Fruit fly (Drosophila melanogaster) whole organism, embryonic: Measurements from ENCODE around the gene CG1136.
A peak's percentile ranks its signal among the peaks of the same experiment; 100 is the strongest.

Source experiments
- Antp ChIP-seq: fragments of 200-800 bp; sonication (Bioruptor generic); optimal IDR thresholded peaks from 3 replicates; lab custom pipeline; 2016; ENCODE audit warnings: missing biosample characterization, missing genetic modification characterization
- Atf6 ChIP-seq: fragments of 200-800 bp; sonication (Bioruptor generic); IDR thresholded peaks from 2 replicates; pipeline ENCODE4 v1.3.6; 2022; ENCODE audit warnings: missing biosample characterization, missing genetic modification characterization
- CG10267 ChIP-seq: fragments of 200-800 bp; sonication (Bioruptor generic); optimal IDR thresholded peaks from 2 replicates; lab custom pipeline; 2018; ENCODE audit warnings: missing biosample characterization, mild to moderate bottlenecking, missing genetic modification characterization, moderate library complexity
- CG10431 ChIP-seq: fragments of 200-800 bp; sonication (Bioruptor generic); optimal IDR thresholded peaks from 3 replicates; lab custom pipeline; 2018; ENCODE audit warnings: missing biosample characterization, mild to moderate bottlenecking, missing genetic modification characterization
- CG12155 ChIP-seq: fragments of 200-800 bp; sonication (Bioruptor generic); optimal IDR thresholded peaks from 3 replicates; lab custom pipeline; 2016; ENCODE audit warnings: missing biosample characterization, missing genetic modification characterization
- CG12391 ChIP-seq: fragments of 200-800 bp; sonication (Bioruptor generic); optimal IDR thresholded peaks from 3 replicates; lab custom pipeline; 2018; ENCODE audit warnings: missing biosample characterization, mild to moderate bottlenecking, missing genetic modification characterization, moderate library complexity
- CG13775 ChIP-seq: fragments of 200-800 bp; sonication (Bioruptor generic); optimal IDR thresholded peaks from 3 replicates; lab custom pipeline; 2017; ENCODE audit warnings: missing biosample characterization, mild to moderate bottlenecking, missing genetic modification characterization
- CG14965 ChIP-seq: fragments of 200-800 bp; sonication (Bioruptor generic); optimal IDR thresholded peaks from 2 replicates; lab custom pipeline; 2016; ENCODE audit warnings: missing biosample characterization, missing genetic modification characterization, borderline replicate concordance
- CG15479 ChIP-seq: fragments of 200-800 bp; sonication (Bioruptor generic); optimal IDR thresholded peaks from 3 replicates; lab custom pipeline; 2019; ENCODE audit warnings: missing biosample characterization, mild to moderate bottlenecking, missing genetic modification characterization, moderate library complexity
- CG1603 ChIP-seq: fragments of 200-800 bp; sonication (Bioruptor generic); optimal IDR thresholded peaks from 2 replicates; lab custom pipeline; 2019; ENCODE audit warnings: missing biosample characterization, mild to moderate bottlenecking, missing genetic modification characterization, moderate library complexity
- CG17328 ChIP-seq: fragments of 200-800 bp; sonication (Bioruptor generic); IDR thresholded peaks from 2 replicates; pipeline ENCODE4 v1.3.6; 2022; ENCODE audit warnings: missing biosample characterization, missing genetic modification characterization
- CG17359 ChIP-seq: fragments of 200-800 bp; sonication (Bioruptor generic); optimal IDR thresholded peaks from 3 replicates; lab custom pipeline; 2018; ENCODE audit warnings: missing biosample characterization, mild to moderate bottlenecking, missing genetic modification characterization, moderate library complexity
- CG17385 ChIP-seq: fragments of 200-800 bp; sonication (Bioruptor generic); optimal IDR thresholded peaks from 3 replicates; lab custom pipeline; 2018; ENCODE audit warnings: missing biosample characterization, mild to moderate bottlenecking, missing genetic modification characterization
- CG18476 ChIP-seq: fragments of 200-800 bp; sonication (Bioruptor generic); optimal IDR thresholded peaks from 2 replicates; lab custom pipeline; 2016; ENCODE audit warnings: missing biosample characterization, mild to moderate bottlenecking, missing genetic modification characterization
- CG2202 ChIP-seq: fragments of 200-800 bp; sonication (Bioruptor generic); optimal IDR thresholded peaks from 2 replicates; lab custom pipeline; 2018; ENCODE audit warnings: missing biosample characterization, mild to moderate bottlenecking, missing genetic modification characterization
- CG30403 ChIP-seq: fragments of 200-800 bp; sonication (Bioruptor generic); optimal IDR thresholded peaks from 3 replicates; lab custom pipeline; 2016; ENCODE audit warnings: missing biosample characterization, missing genetic modification characterization
- CG30431 ChIP-seq: fragments of 200-800 bp; sonication (Bioruptor generic); optimal IDR thresholded peaks from 2 replicates; lab custom pipeline; 2017; ENCODE audit warnings: missing biosample characterization, missing genetic modification characterization
- CG3281 ChIP-seq: fragments of 200-800 bp; sonication (Bioruptor generic); optimal IDR thresholded peaks from 3 replicates; lab custom pipeline; 2017; ENCODE audit warnings: missing biosample characterization, mild to moderate bottlenecking, missing genetic modification characterization
- CG34224 ChIP-seq: fragments of 200-800 bp; sonication (Bioruptor generic); IDR thresholded peaks from 3 replicates; pipeline ENCODE4 v1.3.6; 2022; ENCODE audit warnings: missing biosample characterization, missing genetic modification characterization; ENCODE audit not compliant: partially characterized antibody
- CG4424 ChIP-seq: fragments of 200-800 bp; sonication (Bioruptor generic); optimal IDR thresholded peaks from 3 replicates; lab custom pipeline; 2016; ENCODE audit warnings: missing biosample characterization, missing genetic modification characterization
- CG7987 ChIP-seq: fragments of 200-800 bp; sonication (Bioruptor generic); optimal IDR thresholded peaks from 2 replicates; lab custom pipeline; 2018; ENCODE audit warnings: missing biosample characterization, mild to moderate bottlenecking, missing genetic modification characterization, moderate library complexity
- CG8765 ChIP-seq: fragments of 200-800 bp; sonication (Bioruptor generic); IDR thresholded peaks from 2 replicates; pipeline ENCODE4 v1.3.6; 2022; ENCODE audit warnings: missing biosample characterization, missing genetic modification characterization
- CG9727 ChIP-seq: fragments of 200-800 bp; sonication (Bioruptor generic); optimal IDR thresholded peaks from 3 replicates; lab custom pipeline; 2017; ENCODE audit warnings: missing biosample characterization, mild to moderate bottlenecking, missing genetic modification characterization
- CrebB ChIP-seq: fragments of 200-800 bp; sonication (Bioruptor generic); optimal IDR thresholded peaks from 3 replicates; lab custom pipeline; 2018; ENCODE audit warnings: missing biosample characterization, mild to moderate bottlenecking, missing genetic modification characterization
- Dad ChIP-seq: fragments of 200-800 bp; sonication (Bioruptor generic); optimal IDR thresholded peaks from 3 replicates; lab custom pipeline; 2016; ENCODE audit warnings: missing biosample characterization, missing genetic modification characterization
- Dfd ChIP-seq, 2 experiments: fragments of >200 bp; optimal IDR thresholded peaks; 2 replicates each; lab custom pipeline; 2017; ENCODE audit warnings: missing biosample characterization in 2 of 2, missing genetic modification characterization in 2 of 2
- Dip2 ChIP-seq: fragments of 200-800 bp; sonication (Bioruptor generic); IDR thresholded peaks from 2 replicates; pipeline ENCODE4 v1.3.6; 2022; ENCODE audit warnings: missing biosample characterization, missing genetic modification characterization
- Dref ChIP-seq: fragments of 200-800 bp; sonication (Bioruptor generic); IDR thresholded peaks from 2 replicates; pipeline ENCODE4 v1.3.6; 2022; ENCODE audit warnings: missing biosample characterization, missing genetic modification characterization
- Eip74EF ChIP-seq, 2 experiments: fragments of 200-800 bp in 1 of 2; fragments of >200 bp in 1 of 2; sonication (Bioruptor generic) in 1 of 2; optimal IDR thresholded peaks; 2 replicates each; lab custom pipeline; 2017 to 2019; ENCODE audit warnings: missing biosample characterization in 2 of 2, missing genetic modification characterization in 2 of 2, mild to moderate bottlenecking in 1 of 2, moderate library complexity in 1 of 2
- Gug ChIP-seq: fragments of 200-800 bp; sonication (Bioruptor generic); IDR thresholded peaks from 4 replicates; pipeline ENCODE4 v1.3.6; 2022; ENCODE audit warnings: missing biosample characterization, missing genetic modification characterization
- H2.0 ChIP-seq: fragments of 200-800 bp; sonication (Bioruptor generic); IDR thresholded peaks from 2 replicates; pipeline ENCODE4 v1.3.6; 2022; ENCODE audit warnings: missing biosample characterization, missing genetic modification characterization
- Kr ChIP-seq: fragments of 200-800 bp; sonication (Bioruptor generic); optimal IDR thresholded peaks from 2 replicates; lab custom pipeline; 2017; ENCODE audit warnings: missing biosample characterization, mild to moderate bottlenecking, missing genetic modification characterization
- Lpt ChIP-seq: fragments of >200 bp; optimal IDR thresholded peaks from 2 replicates; lab custom pipeline; 2018; ENCODE audit warnings: missing biosample characterization, missing genetic modification characterization
- Meics ChIP-seq: fragments of 200-800 bp; sonication (Bioruptor generic); optimal IDR thresholded peaks from 2 replicates; lab custom pipeline; 2017; ENCODE audit warnings: missing biosample characterization, mild to moderate bottlenecking, missing genetic modification characterization
- NfI ChIP-seq: fragments of 200-800 bp; sonication (Bioruptor generic); optimal IDR thresholded peaks from 3 replicates; lab custom pipeline; 2018; ENCODE audit warnings: missing biosample characterization, mild to moderate bottlenecking, missing genetic modification characterization, moderate library complexity
- YL-1 ChIP-seq: fragments of 200-800 bp; sonication (Bioruptor generic); optimal IDR thresholded peaks from 3 replicates; lab custom pipeline; 2017; ENCODE audit warnings: missing biosample characterization, mild to moderate bottlenecking, missing genetic modification characterization
- bcd ChIP-seq: fragments of 200-800 bp; sonication (Bioruptor generic); optimal IDR thresholded peaks from 2 replicates; lab custom pipeline; 2017; ENCODE audit warnings: missing biosample characterization, mild to moderate bottlenecking, missing genetic modification characterization
- bigmax ChIP-seq: fragments of 200-800 bp; sonication (Bioruptor generic); optimal IDR thresholded peaks from 2 replicates; lab custom pipeline; 2018; ENCODE audit warnings: missing biosample characterization, mild to moderate bottlenecking, missing genetic modification characterization
- fu2 ChIP-seq: fragments of 200-800 bp; sonication (Bioruptor generic); optimal IDR thresholded peaks from 2 replicates; lab custom pipeline; 2016; ENCODE audit warnings: missing biosample characterization, missing genetic modification characterization
- jing ChIP-seq: fragments of 200-800 bp; sonication (Bioruptor generic); optimal IDR thresholded peaks from 2 replicates; lab custom pipeline; 2018; ENCODE audit warnings: missing biosample characterization, mild to moderate bottlenecking, missing genetic modification characterization
- kay ChIP-seq: fragments of 200-800 bp; sonication (Bioruptor generic); optimal IDR thresholded peaks from 2 replicates; lab custom pipeline; 2016; ENCODE audit warnings: missing biosample characterization, missing genetic modification characterization
- kni ChIP-seq: fragments of 200-800 bp; sonication (Bioruptor generic); optimal IDR thresholded peaks from 3 replicates; lab custom pipeline; 2017; ENCODE audit warnings: mild to moderate bottlenecking, missing biosample characterization, missing genetic modification reagents, missing genetic modification characterization
- nau ChIP-seq: fragments of 200-800 bp; sonication (Bioruptor generic); optimal IDR thresholded peaks from 3 replicates; lab custom pipeline; 2017; ENCODE audit warnings: missing biosample characterization, mild to moderate bottlenecking, missing genetic modification characterization, missing genetic modification reagents
- prd ChIP-seq, 3 experiments: fragments of >200 bp in 2 of 3; fragments of 200-800 bp in 1 of 3; sonication (Bioruptor generic) in 1 of 3; optimal IDR thresholded peaks in 2 of 3; IDR thresholded peaks in 1 of 3; 2 replicates in 2 of 3; 3 replicates in 1 of 3; pipeline versions ENCODE4 v1.3.6 to Lab custom; 2017 to 2022; ENCODE audit warnings: missing biosample characterization in 1 of 3, missing genetic modification characterization in 1 of 3
- pum ChIP-seq: fragments of 200-800 bp; sonication (Bioruptor generic); optimal IDR thresholded peaks from 2 replicates; lab custom pipeline; 2016; ENCODE audit warnings: missing biosample characterization, missing genetic modification characterization
- sd ChIP-seq: fragments of 200-800 bp; sonication (Bioruptor generic); optimal IDR thresholded peaks from 3 replicates; lab custom pipeline; 2018; ENCODE audit warnings: missing biosample characterization, mild to moderate bottlenecking, missing genetic modification characterization, moderate library complexity
- tap ChIP-seq: fragments of 200-800 bp; optimal IDR thresholded peaks from 3 replicates; lab custom pipeline; 2019; ENCODE audit warnings: missing biosample characterization, mild to moderate bottlenecking, missing genetic modification characterization, moderate library complexity
- tgo ChIP-seq: fragments of 200-800 bp; sonication (Bioruptor generic); IDR thresholded peaks from 3 replicates; pipeline ENCODE4 v1.3.6; 2022; ENCODE audit warnings: missing biosample characterization, missing genetic modification characterization

CG1136 gene

DNA sequence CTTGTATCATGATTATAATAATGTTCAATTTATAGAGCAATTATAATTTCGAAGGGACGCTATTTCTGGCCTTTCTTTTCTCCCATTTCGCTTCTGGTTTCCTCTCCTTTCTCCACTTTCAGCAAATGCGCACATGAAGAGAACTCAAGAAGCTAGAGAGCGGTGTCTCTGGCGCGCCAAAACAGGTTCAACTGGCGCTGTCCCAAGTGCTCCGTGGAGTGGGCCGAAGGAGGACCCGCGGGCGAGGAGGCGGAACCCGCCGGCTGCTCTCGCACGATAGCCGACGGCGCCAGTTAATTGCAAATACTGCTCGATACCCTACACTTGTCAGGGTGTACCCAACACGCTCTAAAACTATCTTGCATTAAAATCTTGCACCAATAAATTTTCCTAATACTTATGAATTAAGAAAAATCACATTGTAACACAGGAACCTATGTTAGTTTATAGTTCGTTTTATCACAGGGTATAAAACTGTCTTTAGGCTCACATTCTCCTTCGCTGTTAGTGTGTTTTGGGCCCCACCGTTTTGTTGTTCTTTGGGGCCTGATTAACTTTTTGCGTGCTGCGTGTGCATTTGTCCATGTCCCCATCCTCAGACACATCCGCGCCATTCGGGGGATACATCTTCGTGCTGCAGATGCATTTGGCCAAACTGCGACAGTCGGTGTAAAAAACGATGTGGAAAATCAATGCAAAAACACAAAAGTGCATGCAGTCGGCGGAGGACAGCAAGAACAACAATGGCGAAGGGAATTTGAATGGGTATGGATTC, 24.0 kb downstream of the CG1136 start (continued):
- TF ChIP-seq bcd (GFP tag; lab: Kevin White, UChicago) (peak; percentile 89), nau (GFP tag; lab: Kevin White, UChicago) (no peak), Dip2 (GFP tag; lab: Robert Waterston, UW) (peak; percentile 55), NfI (peak; percentile 94), CrebB (tag; lab: Kevin White, UChicago) (peak; percentile 79), CG9727 (GFP tag; lab: Kevin White, UChicago) (peak; percentile 84), jing (GFP tag; lab: Kevin White, UChicago) (peak; percentile 84), tgo (GFP tag; lab: Robert Waterston, UW) (peak; percentile 94), Eip74EF (GFP tag; optimal IDR thresholded peaks at IDR 0.05; lab: Kevin White, UChicago) (no peak), kni (no peak), CG30403 (GFP tag; lab: Kevin White, UChicago) (peak; percentile 89), prd (optimal IDR thresholded peaks at IDR 0.05; lab: Kevin White, UChicago) (no peak), prd (GFP tag; IDR thresholded peaks at IDR 0.05; lab: Robert Waterston, UW) (peak; percentile 92), fu2 (peak; percentile 89), CG8765 (GFP tag; lab: Robert Waterston, UW) (peak; percentile 65), Atf6 (GFP tag; lab: Robert Waterston, UW) (peak; percentile 95), Dref (GFP tag; lab: Robert Waterston, UW) (peak; percentile 20; the same call in 1 of the 2 replicates), Dad (GFP tag; lab: Kevin White, UChicago) (peak; percentile 76), CG18476 (GFP tag; lab: Kevin White, UChicago) (peak; percentile 62), bigmax (GFP tag; lab: Kevin White, UChicago) (no peak), CG10431 (GFP tag; lab: Kevin White, UChicago) (peak; percentile 22), Gug (peak; percentile 92), Meics (peak; percentile 85), CG14965 (GFP tag; lab: Kevin White, UChicago) (peak; percentile 27), YL-1 (GFP tag; lab: Kevin White, UChicago) (no peak), CG7987 (GFP tag; lab: Kevin White, UChicago) (peak; percentile 64), CG12391 (peak; percentile 77), H2.0 (GFP tag; lab: Robert Waterston, UW) (peak; percentile 94), Dfd (GFP tag; optimal IDR thresholded peaks at IDR 0.05; lab: Kevin White, UChicago) (no peak), CG17385 (GFP tag; lab: Kevin White, UChicago) (peak; percentile 82), Antp (peak; percentile 88), CG12155 (GFP tag; lab: Kevin White, UChicago) (peak; percentile 80), CG2202 (tag; lab: Kevin White, UChicago) (no peak), pum (GFP tag; lab: Kevin White, UChicago) (peak; percentile 78), kay (GFP tag; lab: Kevin White, UChicago) (no peak), CG3281 (peak; percentile 79), Kr (GFP tag; lab: Kevin White, UChicago) (no peak), CG10267 (tag; lab: Kevin White, UChicago) (peak; percentile 45), tap (tag; lab: Kevin White, UChicago) (peak; percentile 85), CG1603 (tag; lab: Kevin White, UChicago) (peak; percentile 93), CG15479 (no peak), CG30431 (peak; percentile 81), CG34224 (GFP tag; lab: Robert Waterston, UW) (no peak), CG13775 (GFP tag; lab: Kevin White, UChicago) (peak; percentile 70), Lpt (GFP tag; lab: Kevin White, UChicago) (no peak), sd (tag; lab: Kevin White, UChicago) (peak; percentile 65), CG4424 (peak; percentile 73), CG17328 (GFP tag; lab: Robert Waterston, UW) (peak; percentile 94), CG17359 (tag; lab: Kevin White, UChicago) (peak; percentile 92)
